Fruit fly (Drosophila melanogaster) whole organism, embryonic: ENCODE data around the gene ND-SGDH.

Source experiments
- Atf6 ChIP-seq: fragments of 200-800 bp; sonication (Bioruptor generic); IDR thresholded peaks from 2 replicates; pipeline ENCODE4 v1.3.6; 2022; ENCODE audit warnings: missing biosample characterization, missing genetic modification characterization
- B-H1 ChIP-seq: fragments of 200-800 bp; sonication (Bioruptor generic); IDR thresholded peaks from 3 replicates; pipeline ENCODE4 v1.3.6; 2022; ENCODE audit warnings: missing biosample characterization, missing genetic modification characterization
- CG10366 ChIP-seq: fragments of 200-800 bp; sonication (Bioruptor generic); IDR thresholded peaks from 2 replicates; pipeline ENCODE4 v1.3.6; 2022; ENCODE audit warnings: missing biosample characterization, missing genetic modification characterization
- CG11695 ChIP-seq: fragments of 200-800 bp; sonication (Bioruptor generic); IDR thresholded peaks from 3 replicates; pipeline ENCODE4 v1.3.6; 2022; ENCODE audit warnings: missing biosample characterization, missing genetic modification characterization
- CG11723 ChIP-seq: fragments of 200-800 bp; sonication (Bioruptor generic); optimal IDR thresholded peaks from 2 replicates; lab custom pipeline; 2017; ENCODE audit warnings: missing biosample characterization, mild to moderate bottlenecking, missing genetic modification characterization
- CG1233 ChIP-seq: fragments of 200-800 bp; sonication (Bioruptor generic); optimal IDR thresholded peaks from 4 replicates; lab custom pipeline; 2018; ENCODE audit warnings: missing biosample characterization, mild to moderate bottlenecking, missing genetic modification characterization
- CG13123 ChIP-seq: fragments of 200-800 bp; sonication (Bioruptor generic); optimal IDR thresholded peaks from 2 replicates; lab custom pipeline; 2016; ENCODE audit warnings: missing biosample characterization, missing genetic modification characterization
- CG14710 ChIP-seq: fragments of 200-800 bp; sonication (Bioruptor generic); optimal IDR thresholded peaks from 3 replicates; lab custom pipeline; 2019; ENCODE audit warnings: missing biosample characterization, mild to moderate bottlenecking, missing genetic modification characterization, moderate library complexity
- CG15269 ChIP-seq: fragments of 200-800 bp; sonication (Bioruptor generic); optimal IDR thresholded peaks from 2 replicates; lab custom pipeline; 2018; ENCODE audit warnings: missing biosample characterization, mild to moderate bottlenecking, missing genetic modification characterization, moderate library complexity
- CG16779 ChIP-seq: fragments of 200-800 bp; sonication (Bioruptor generic); IDR thresholded peaks from 2 replicates; pipeline ENCODE4 v1.3.6; 2022; ENCODE audit warnings: missing biosample characterization, missing genetic modification characterization
- CG16815 ChIP-seq: fragments of 200-800 bp; sonication (Bioruptor generic); optimal IDR thresholded peaks from 3 replicates; lab custom pipeline; 2017; ENCODE audit warnings: missing biosample characterization, mild to moderate bottlenecking, missing genetic modification characterization
- CG17359 ChIP-seq: fragments of 200-800 bp; sonication (Bioruptor generic); optimal IDR thresholded peaks from 3 replicates; lab custom pipeline; 2018; ENCODE audit warnings: missing biosample characterization, mild to moderate bottlenecking, missing genetic modification characterization, moderate library complexity
- CG2202 ChIP-seq: fragments of 200-800 bp; sonication (Bioruptor generic); optimal IDR thresholded peaks from 2 replicates; lab custom pipeline; 2018; ENCODE audit warnings: missing biosample characterization, mild to moderate bottlenecking, missing genetic modification characterization
- CG2678 ChIP-seq: fragments of 200-800 bp; sonication (Bioruptor generic); optimal IDR thresholded peaks from 3 replicates; lab custom pipeline; 2019; ENCODE audit warnings: missing biosample characterization, mild to moderate bottlenecking, missing genetic modification characterization, moderate library complexity
- CG30020 ChIP-seq: fragments of 200-800 bp; optimal IDR thresholded peaks from 2 replicates; lab custom pipeline; 2019; ENCODE audit warnings: missing biosample characterization, mild to moderate bottlenecking, missing genetic modification characterization, moderate library complexity
- CG32532 ChIP-seq: fragments of 200-800 bp; sonication (Bioruptor generic); IDR thresholded peaks from 2 replicates; pipeline ENCODE4 v1.3.6; 2022; ENCODE audit warnings: missing biosample characterization, missing genetic modification characterization
- CG43689 ChIP-seq: fragments of 200-800 bp; sonication (Bioruptor generic); IDR thresholded peaks from 2 replicates; pipeline ENCODE4 v1.3.6; 2022; ENCODE audit warnings: missing biosample characterization, missing genetic modification characterization
- CG6689 ChIP-seq: fragments of 200-800 bp; sonication (Bioruptor generic); IDR thresholded peaks from 2 replicates; pipeline ENCODE4 v1.3.6; 2022; ENCODE audit warnings: missing biosample characterization, missing genetic modification characterization
- CG6813 ChIP-seq: fragments of 200-800 bp; sonication (Bioruptor generic); optimal IDR thresholded peaks from 2 replicates; lab custom pipeline; 2017; ENCODE audit warnings: missing biosample characterization, missing genetic modification characterization, mild to moderate bottlenecking, moderate library complexity, missing genetic modification reagents
- CG7839 ChIP-seq: fragments of 200-800 bp; sonication (Bioruptor generic); optimal IDR thresholded peaks from 3 replicates; lab custom pipeline; 2018; ENCODE audit warnings: missing biosample characterization, mild to moderate bottlenecking, missing genetic modification characterization, moderate library complexity
- CG7987 ChIP-seq: fragments of 200-800 bp; sonication (Bioruptor generic); optimal IDR thresholded peaks from 2 replicates; lab custom pipeline; 2018; ENCODE audit warnings: missing biosample characterization, mild to moderate bottlenecking, missing genetic modification characterization, moderate library complexity
- CG8290 ChIP-seq, 3 experiments: fragments of 200-800 bp; sonication (Bioruptor generic); optimal IDR thresholded peaks; 2 replicates each; lab custom pipeline; 2016 to 2019; ENCODE audit warnings: missing biosample characterization in 3 of 3, missing genetic modification characterization in 3 of 3, mild to moderate bottlenecking in 2 of 3, moderate library complexity in 1 of 3
- Doc2 ChIP-seq: fragments of 200-800 bp; sonication (Bioruptor generic); IDR thresholded peaks from 2 replicates; pipeline ENCODE4 v1.3.6; 2022; ENCODE audit warnings: missing biosample characterization, missing genetic modification characterization
- Drgx ChIP-seq: fragments of 200-800 bp; sonication (Bioruptor generic); IDR thresholded peaks from 2 replicates; pipeline ENCODE4 v1.3.6; 2022; ENCODE audit warnings: missing biosample characterization, missing genetic modification characterization
- Eip74EF ChIP-seq, 2 experiments: fragments of 200-800 bp in 1 of 2; fragments of >200 bp in 1 of 2; sonication (Bioruptor generic) in 1 of 2; optimal IDR thresholded peaks; 2 replicates each; lab custom pipeline; 2017 to 2019; ENCODE audit warnings: missing biosample characterization in 2 of 2, missing genetic modification characterization in 2 of 2, mild to moderate bottlenecking in 1 of 2, moderate library complexity in 1 of 2
- Ets65A ChIP-seq: fragments of 200-800 bp; sonication (Bioruptor generic); peaks from one replicate; lab custom pipeline; 2016; ENCODE audit warnings: missing biosample characterization, missing genetic modification characterization
- Fer3 ChIP-seq: fragments of 200-800 bp; sonication (Bioruptor generic); optimal IDR thresholded peaks from 2 replicates; lab custom pipeline; 2018; ENCODE audit warnings: missing biosample characterization, mild to moderate bottlenecking, missing genetic modification characterization, moderate library complexity
- Hand ChIP-seq: fragments of 200-800 bp; sonication (Bioruptor generic); optimal IDR thresholded peaks from 2 replicates; lab custom pipeline; 2017; ENCODE audit warnings: mild to moderate bottlenecking, missing biosample characterization, missing genetic modification reagents, missing genetic modification characterization
- Hmx ChIP-seq: fragments of 200-800 bp; sonication (Bioruptor generic); optimal IDR thresholded peaks from 2 replicates; lab custom pipeline; 2016; ENCODE audit warnings: missing biosample characterization, missing genetic modification characterization
- Kr ChIP-seq: fragments of 200-800 bp; sonication (Bioruptor generic); optimal IDR thresholded peaks from 2 replicates; lab custom pipeline; 2017; ENCODE audit warnings: missing biosample characterization, mild to moderate bottlenecking, missing genetic modification characterization
- Lpt ChIP-seq: fragments of >200 bp; optimal IDR thresholded peaks from 2 replicates; lab custom pipeline; 2018; ENCODE audit warnings: missing biosample characterization, missing genetic modification characterization
- Med ChIP-seq: fragments of 200-800 bp; sonication (Bioruptor generic); peaks from one replicate; lab custom pipeline; 2016; ENCODE audit warnings: missing biosample characterization, missing genetic modification characterization, mild to moderate bottlenecking, inconsistent platforms, moderate library complexity
- NC2α ChIP-seq: fragments of 200-800 bp; sonication (Bioruptor generic); optimal IDR thresholded peaks from 2 replicates; lab custom pipeline; 2016; ENCODE audit warnings: missing biosample characterization, missing genetic modification characterization
- Side ChIP-seq: fragments of 200-800 bp; sonication (Bioruptor generic); optimal IDR thresholded peaks from 2 replicates; lab custom pipeline; 2016; ENCODE audit warnings: missing biosample characterization, missing genetic modification characterization
- chinmo ChIP-seq: fragments of 200-800 bp; sonication (Bioruptor generic); IDR thresholded peaks from 4 replicates; pipeline ENCODE4 v1.3.6; 2022; ENCODE audit warnings: missing biosample characterization, missing genetic modification characterization; ENCODE audit not compliant: partially characterized antibody
- chn ChIP-seq: fragments of 200-800 bp; sonication (Bioruptor generic); optimal IDR thresholded peaks from 2 replicates; lab custom pipeline; 2016; ENCODE audit warnings: missing biosample characterization, missing genetic modification characterization
- ewg ChIP-seq: fragments of 200-800 bp; sonication (Bioruptor generic); optimal IDR thresholded peaks from 3 replicates; lab custom pipeline; 2017; ENCODE audit warnings: mild to moderate bottlenecking, missing biosample characterization, missing genetic modification reagents, missing genetic modification characterization
- fd3F ChIP-seq: fragments of 200-800 bp; sonication (Bioruptor generic); optimal IDR thresholded peaks from 2 replicates; lab custom pipeline; 2018; ENCODE audit warnings: missing biosample characterization, mild to moderate bottlenecking, missing genetic modification characterization, moderate library complexity
- ftz-f1 ChIP-seq: fragments of 200-800 bp; sonication (Bioruptor generic); optimal IDR thresholded peaks from 2 replicates; lab custom pipeline; 2016; ENCODE audit warnings: missing biosample characterization, missing genetic modification characterization
- hbn ChIP-seq: fragments of 200-800 bp; sonication (Bioruptor generic); IDR thresholded peaks from 2 replicates; pipeline ENCODE4 v1.3.6; 2022; ENCODE audit warnings: missing biosample characterization, missing genetic modification characterization; ENCODE audit not compliant: partially characterized antibody
- kay ChIP-seq: fragments of 200-800 bp; sonication (Bioruptor generic); optimal IDR thresholded peaks from 2 replicates; lab custom pipeline; 2016; ENCODE audit warnings: missing biosample characterization, missing genetic modification characterization
- lab ChIP-seq: fragments of 200-800 bp; sonication (Bioruptor generic); optimal IDR thresholded peaks from 3 replicates; lab custom pipeline; 2017; ENCODE audit warnings: missing biosample characterization, missing genetic modification characterization, mild to moderate bottlenecking, moderate library complexity, missing genetic modification reagents
- lov ChIP-seq, 2 experiments: fragments of 200-800 bp in 1 of 2; fragments of >200 bp in 1 of 2; sonication (Bioruptor generic) in 1 of 2; IDR thresholded peaks in 1 of 2; optimal IDR thresholded peaks in 1 of 2; 2 replicates in 1 of 2; 3 replicates in 1 of 2; pipeline versions ENCODE4 v1.3.6 to Lab custom; 2017 to 2022; ENCODE audit warnings: missing biosample characterization in 1 of 2, missing genetic modification characterization in 1 of 2
- onecut ChIP-seq: fragments of 200-800 bp; sonication (Bioruptor generic); IDR thresholded peaks from 2 replicates; pipeline ENCODE4 v1.3.6; 2022; ENCODE audit warnings: missing biosample characterization, missing genetic modification characterization
- ranshi ChIP-seq: fragments of 200-800 bp; sonication (Bioruptor generic); IDR thresholded peaks from 2 replicates; pipeline ENCODE4 v1.3.6; 2022; ENCODE audit warnings: missing biosample characterization, missing genetic modification characterization
- sd ChIP-seq: fragments of 200-800 bp; sonication (Bioruptor generic); optimal IDR thresholded peaks from 3 replicates; lab custom pipeline; 2018; ENCODE audit warnings: missing biosample characterization, mild to moderate bottlenecking, missing genetic modification characterization, moderate library complexity
- sens ChIP-seq: fragments of 200-800 bp; sonication (Bioruptor generic); peaks from one replicate; lab custom pipeline; 2016; ENCODE audit warnings: missing biosample characterization, missing genetic modification characterization
- sim ChIP-seq: fragments of 200-800 bp; sonication (Bioruptor generic); IDR thresholded peaks from 2 replicates; pipeline ENCODE4 v1.3.6; 2022; ENCODE audit warnings: missing biosample characterization, missing genetic modification characterization
- wek ChIP-seq: fragments of 200-800 bp; sonication (Bioruptor generic); optimal IDR thresholded peaks from 3 replicates; lab custom pipeline; 2018; ENCODE audit warnings: missing biosample characterization, mild to moderate bottlenecking, missing genetic modification characterization, moderate library complexity

The ND-SGDH gene

dm6 chr3L:12112967-12113366 is 25.4 kb downstream of the ND-SGDH start:
- TF ChIP-seq CG11695 (GFP tag; lab: Robert Waterston, UW) (no peak), CG1233 (no peak), lov (optimal IDR thresholded peaks at IDR 0.05; lab: Kevin White, UChicago) (no peak), lov (GFP tag; IDR thresholded peaks at IDR 0.05; lab: Robert Waterston, UW) (0 out of 3 replicates have a peak, but pooled peaks have one; percentile 8), CG11723 (GFP tag; lab: Kevin White, UChicago) (no peak), Hmx (GFP tag; lab: Kevin White, UChicago) (no peak), sd (tag; lab: Kevin White, UChicago) (no peak), Doc2 (no peak), fd3F (GFP tag; lab: Kevin White, UChicago) (no peak), CG6813 (GFP tag; lab: Kevin White, UChicago) (no peak), Kr (GFP tag; lab: Kevin White, UChicago) (no peak), ftz-f1 (GFP tag; lab: Kevin White, UChicago) (no peak), Hand (GFP tag; lab: Kevin White, UChicago) (no peak), onecut (GFP tag; lab: Robert Waterston, UW) (no peak), CG7987 (GFP tag; lab: Kevin White, UChicago) (no peak), chinmo (GFP tag; lab: Robert Waterston, UW) (no peak), CG10366 (GFP tag; lab: Robert Waterston, UW) (no peak), CG2202 (tag; lab: Kevin White, UChicago) (no peak), CG6689 (no peak), CG32532 (no peak), Drgx (GFP tag; lab: Robert Waterston, UW) (0 out of 2 replicates have a peak, but pooled peaks have one; percentile 35), B-H1 (GFP tag; lab: Robert Waterston, UW) (no peak), CG16779 (GFP tag; lab: Robert Waterston, UW) (no peak), NC2α (no peak), sens (GFP tag; lab: Kevin White, UChicago) (peak; percentile 22), Med (GFP tag; lab: Kevin White, UChicago) (peak; percentile 14), CG15269 (tag; lab: Kevin White, UChicago) (no peak), wek (no peak), Ets65A (peak; percentile 40), Eip74EF (GFP tag; optimal IDR thresholded peaks at IDR 0.05; lab: Kevin White, UChicago) (no peak), sim (GFP tag; lab: Robert Waterston, UW) (no peak), CG43689 (GFP tag; lab: Robert Waterston, UW) (no peak), CG2678 (no peak), CG30020 (tag; lab: Kevin White, UChicago) (no peak), Atf6 (GFP tag; lab: Robert Waterston, UW) (no peak), Fer3 (no peak), CG14710 (tag; lab: Kevin White, UChicago) (no peak)

- peak; percentile 63 for TF ChIP-seq CG32532
- peak; percentile 88 for TF ChIP-seq CG17359 (tag; lab: Kevin White, UChicago)
- no peak for TF ChIP-seq hbn (GFP tag; lab: Robert Waterston, UW)
- TF ChIP-seq ewg (GFP tag; lab: Kevin White, UChicago): peak; percentile 64
- TF ChIP-seq kay: peak; percentile 40
- TF ChIP-seq CG7839 (tag; lab: Kevin White, UChicago): peak; percentile 94
- TF ChIP-seq Lpt (GFP tag; lab: Kevin White, UChicago): no peak
- TF ChIP-seq Side (GFP tag; lab: Kevin White, UChicago): no peak
- peak; percentile 69 for TF ChIP-seq CG16815
- TF ChIP-seq lab (GFP tag; lab: Kevin White, UChicago): peak; percentile 78
- no peak for TF ChIP-seq ranshi
- peak; percentile 57 for TF ChIP-seq CG13123
- TF ChIP-seq chn: no peak
- peak; percentile 48 for TF ChIP-seq CG8290 (GFP tag; optimal IDR thresholded peaks at IDR 0.05; lab: Kevin White, UChicago)
- TF ChIP-seq CG8290 (tag; optimal IDR thresholded peaks at IDR 0.05; lab: Kevin White, UChicago): no peak
These were observed 27.1 kb downstream of the ND-SGDH start for dm6 chr3L:12111081-12111958.
